Fruit fly (Drosophila melanogaster) whole organism, embryonic: ENCODE results near the gene Sf3b1.

Experiments used
- Bgb ChIP-seq: fragments of 200-800 bp; sonication (Bioruptor generic); IDR thresholded peaks from 2 replicates; pipeline ENCODE4 v1.3.6; 2022; ENCODE audit warnings: missing biosample characterization, missing genetic modification characterization; ENCODE audit not compliant: partially characterized antibody
- C15 ChIP-seq: fragments of 200-800 bp; sonication (Bioruptor generic); IDR thresholded peaks from 3 replicates; pipeline ENCODE4 v1.3.6; 2022; ENCODE audit warnings: missing biosample characterization, missing genetic modification characterization
- CG1024 ChIP-seq: fragments of 200-800 bp; sonication (Bioruptor generic); IDR thresholded peaks from 2 replicates; pipeline ENCODE4 v1.3.6; 2022; ENCODE audit warnings: missing biosample characterization, missing genetic modification characterization
- CG10267 ChIP-seq: fragments of 200-800 bp; sonication (Bioruptor generic); optimal IDR thresholded peaks from 2 replicates; lab custom pipeline; 2018; ENCODE audit warnings: missing biosample characterization, mild to moderate bottlenecking, missing genetic modification characterization, moderate library complexity
- CG10321 ChIP-seq: fragments of 200-800 bp; sonication (Bioruptor generic); IDR thresholded peaks from 2 replicates; pipeline ENCODE4 v1.3.6; 2022; ENCODE audit warnings: missing biosample characterization, missing genetic modification characterization
- CG10654 ChIP-seq: fragments of 200-800 bp; sonication (Bioruptor generic); optimal IDR thresholded peaks from 2 replicates; lab custom pipeline; 2016; ENCODE audit warnings: missing biosample characterization, missing genetic modification characterization
- CG11398 ChIP-seq: fragments of 200-800 bp; sonication (Bioruptor generic); optimal IDR thresholded peaks from 2 replicates; lab custom pipeline; 2016; ENCODE audit warnings: missing biosample characterization, missing genetic modification characterization
- CG12744 ChIP-seq: fragments of 200-800 bp; sonication (Bioruptor generic); optimal IDR thresholded peaks from 2 replicates; lab custom pipeline; 2016; ENCODE audit warnings: missing biosample characterization, missing genetic modification characterization
- CG17186 ChIP-seq: fragments of 200-800 bp; sonication (Bioruptor generic); optimal IDR thresholded peaks from 3 replicates; lab custom pipeline; 2017; ENCODE audit warnings: missing biosample characterization, missing genetic modification reagents, missing genetic modification characterization
- CG17328 ChIP-seq: fragments of 200-800 bp; sonication (Bioruptor generic); IDR thresholded peaks from 2 replicates; pipeline ENCODE4 v1.3.6; 2022; ENCODE audit warnings: missing biosample characterization, missing genetic modification characterization
- CG18599 ChIP-seq: fragments of 200-800 bp; sonication (Bioruptor generic); optimal IDR thresholded peaks from 3 replicates; lab custom pipeline; 2017; ENCODE audit warnings: missing biosample characterization, missing genetic modification characterization, mild to moderate bottlenecking, moderate library complexity, missing genetic modification reagents
- CG2120 ChIP-seq: fragments of 200-800 bp; sonication (Bioruptor generic); optimal IDR thresholded peaks from 3 replicates; lab custom pipeline; 2016; ENCODE audit warnings: missing biosample characterization, missing genetic modification characterization
- CG32772 ChIP-seq: fragments of 200-800 bp; sonication (Bioruptor generic); IDR thresholded peaks from 2 replicates; pipeline ENCODE4 v1.3.6; 2022; ENCODE audit warnings: missing biosample characterization, missing genetic modification characterization
- CG3847 ChIP-seq: fragments of 200-800 bp; sonication (Bioruptor generic); IDR thresholded peaks from 2 replicates; pipeline ENCODE4 v1.3.6; 2022; ENCODE audit warnings: missing biosample characterization, missing genetic modification characterization
- CG4424 ChIP-seq: fragments of 200-800 bp; sonication (Bioruptor generic); optimal IDR thresholded peaks from 3 replicates; lab custom pipeline; 2016; ENCODE audit warnings: missing biosample characterization, missing genetic modification characterization
- CG4730 ChIP-seq: fragments of 200-800 bp; sonication (Bioruptor generic); IDR thresholded peaks from 2 replicates; pipeline ENCODE4 v1.3.6; 2022; ENCODE audit warnings: missing biosample characterization, missing genetic modification characterization
- CG4820 ChIP-seq: fragments of 200-800 bp; sonication (Bioruptor generic); optimal IDR thresholded peaks from 3 replicates; lab custom pipeline; 2016; ENCODE audit warnings: missing biosample characterization, missing genetic modification characterization
- CG5245 ChIP-seq: fragments of 200-800 bp; sonication (Bioruptor generic); optimal IDR thresholded peaks from 3 replicates; lab custom pipeline; 2016; ENCODE audit warnings: missing biosample characterization, missing genetic modification characterization
- CG6854 ChIP-seq: fragments of 200-800 bp; sonication (Bioruptor generic); optimal IDR thresholded peaks from 3 replicates; lab custom pipeline; 2017; ENCODE audit warnings: missing biosample characterization, mild to moderate bottlenecking, missing genetic modification characterization
- CG7839 ChIP-seq: fragments of 200-800 bp; sonication (Bioruptor generic); optimal IDR thresholded peaks from 3 replicates; lab custom pipeline; 2018; ENCODE audit warnings: missing biosample characterization, mild to moderate bottlenecking, missing genetic modification characterization, moderate library complexity
- CG8089 ChIP-seq: fragments of 200-800 bp; sonication (Bioruptor generic); optimal IDR thresholded peaks from 3 replicates; lab custom pipeline; 2016; ENCODE audit warnings: missing biosample characterization, missing genetic modification characterization
- CG9215 ChIP-seq: fragments of 200-800 bp; sonication (Bioruptor generic); IDR thresholded peaks from 2 replicates; pipeline ENCODE4 v1.3.6; 2022; ENCODE audit warnings: missing biosample characterization, missing genetic modification characterization
- Deaf1 ChIP-seq: fragments of 200-800 bp; optimal IDR thresholded peaks from 3 replicates; lab custom pipeline; 2019; ENCODE audit warnings: missing biosample characterization, mild to moderate bottlenecking, missing genetic modification characterization, moderate library complexity
- Dref ChIP-seq: fragments of 200-800 bp; sonication (Bioruptor generic); IDR thresholded peaks from 2 replicates; pipeline ENCODE4 v1.3.6; 2022; ENCODE audit warnings: missing biosample characterization, missing genetic modification characterization
- Fer2 ChIP-seq: fragments of 200-800 bp; sonication (Bioruptor generic); optimal IDR thresholded peaks from 2 replicates; lab custom pipeline; 2018; ENCODE audit warnings: missing biosample characterization, mild to moderate bottlenecking, missing genetic modification characterization, moderate library complexity
- Hmr ChIP-seq: fragments of 200-800 bp; sonication (Bioruptor generic); optimal IDR thresholded peaks from 3 replicates; lab custom pipeline; 2017; ENCODE audit warnings: mild to moderate bottlenecking, missing biosample characterization, missing genetic modification reagents, missing genetic modification characterization
- NC2β ChIP-seq: fragments of 200-800 bp; sonication (Bioruptor generic); optimal IDR thresholded peaks from 2 replicates; lab custom pipeline; 2016; ENCODE audit warnings: missing biosample characterization, missing genetic modification characterization
- NfI ChIP-seq: fragments of 200-800 bp; sonication (Bioruptor generic); optimal IDR thresholded peaks from 3 replicates; lab custom pipeline; 2018; ENCODE audit warnings: missing biosample characterization, mild to moderate bottlenecking, missing genetic modification characterization, moderate library complexity
- Oaz ChIP-seq: fragments of 200-800 bp; sonication (Bioruptor generic); IDR thresholded peaks from 2 replicates; pipeline ENCODE4 v1.3.6; 2022; ENCODE audit warnings: missing biosample characterization, missing genetic modification characterization
- Pdp1 ChIP-seq, 2 experiments: fragments of 200-800 bp; sonication (Bioruptor generic); optimal IDR thresholded peaks; 3 replicates each; lab custom pipeline; 2016; ENCODE audit warnings: missing biosample characterization in 2 of 2, missing genetic modification characterization in 2 of 2, mild to moderate bottlenecking in 1 of 2, moderate library complexity in 1 of 2
- Poxn ChIP-seq: fragments of 200-800 bp; sonication (Bioruptor generic); IDR thresholded peaks from 2 replicates; pipeline ENCODE4 v1.3.6; 2022; ENCODE audit warnings: missing biosample characterization, missing genetic modification characterization
- Sox100B ChIP-seq: fragments of 200-800 bp; sonication (Bioruptor generic); optimal IDR thresholded peaks from 3 replicates; lab custom pipeline; 2018; ENCODE audit warnings: missing biosample characterization, mild to moderate bottlenecking, missing genetic modification characterization
- Spps ChIP-seq: fragments of 200-800 bp; sonication (Bioruptor generic); optimal IDR thresholded peaks from 2 replicates; lab custom pipeline; 2018; ENCODE audit warnings: missing biosample characterization, mild to moderate bottlenecking, missing genetic modification characterization
- Tbp ChIP-seq: fragments of >200 bp; optimal IDR thresholded peaks from 2 replicates; lab custom pipeline; 2018; ENCODE audit warnings: missing biosample characterization, missing genetic modification characterization
- amos ChIP-seq: fragments of 200-800 bp; sonication (Bioruptor generic); IDR thresholded peaks from 2 replicates; pipeline ENCODE4 v1.3.6; 2022; ENCODE audit warnings: missing biosample characterization, missing genetic modification characterization; ENCODE audit not compliant: partially characterized antibody
- az2 ChIP-seq: fragments of 200-800 bp; sonication (Bioruptor generic); optimal IDR thresholded peaks from 3 replicates; lab custom pipeline; 2016; ENCODE audit warnings: missing biosample characterization, missing genetic modification characterization
- bab2 ChIP-seq: fragments of 200-800 bp; sonication (Bioruptor generic); optimal IDR thresholded peaks from 2 replicates; lab custom pipeline; 2016; ENCODE audit warnings: missing biosample characterization, missing genetic modification characterization
- cas ChIP-seq: fragments of 200-800 bp; sonication (Bioruptor generic); IDR thresholded peaks from 2 replicates; pipeline ENCODE4 v1.3.6; 2022; ENCODE audit warnings: missing biosample characterization, missing genetic modification characterization
- croc ChIP-seq: fragments of 200-800 bp; sonication (Bioruptor generic); conservative IDR thresholded peaks from 3 replicates; pipeline ENCODE4 v1.3.6; 2022; ENCODE audit warnings: missing biosample characterization, missing genetic modification characterization
- cwo ChIP-seq: fragments of 200-800 bp; sonication (Bioruptor generic); optimal IDR thresholded peaks from 3 replicates; lab custom pipeline; 2017; ENCODE audit warnings: missing biosample characterization, missing genetic modification characterization, mild to moderate bottlenecking, moderate library complexity, missing genetic modification reagents
- en ChIP-seq: fragments of 200-800 bp; sonication (Bioruptor generic); optimal IDR thresholded peaks from 2 replicates; lab custom pipeline; 2016; ENCODE audit warnings: missing biosample characterization, missing genetic modification characterization
- fd3F ChIP-seq: fragments of 200-800 bp; sonication (Bioruptor generic); optimal IDR thresholded peaks from 2 replicates; lab custom pipeline; 2018; ENCODE audit warnings: missing biosample characterization, mild to moderate bottlenecking, missing genetic modification characterization, moderate library complexity
- h ChIP-seq: fragments of >200 bp; optimal IDR thresholded peaks from 2 replicates; lab custom pipeline; 2017
- maf-S ChIP-seq: fragments of 200-800 bp; sonication (Bioruptor generic); optimal IDR thresholded peaks from 2 replicates; lab custom pipeline; 2016; ENCODE audit warnings: missing biosample characterization, missing genetic modification characterization
- pita ChIP-seq: fragments of 200-800 bp; sonication (Bioruptor generic); optimal IDR thresholded peaks from 2 replicates; lab custom pipeline; 2017; ENCODE audit warnings: missing biosample characterization, mild to moderate bottlenecking, missing genetic modification characterization
- ro ChIP-seq: fragments of 200-800 bp; sonication (Bioruptor generic); IDR thresholded peaks from 2 replicates; pipeline ENCODE4 v1.3.6; 2022; ENCODE audit warnings: missing biosample characterization, missing genetic modification characterization
- sd ChIP-seq: fragments of 200-800 bp; sonication (Bioruptor generic); optimal IDR thresholded peaks from 3 replicates; lab custom pipeline; 2018; ENCODE audit warnings: missing biosample characterization, mild to moderate bottlenecking, missing genetic modification characterization, moderate library complexity
- sim ChIP-seq: fragments of 200-800 bp; sonication (Bioruptor generic); IDR thresholded peaks from 2 replicates; pipeline ENCODE4 v1.3.6; 2022; ENCODE audit warnings: missing biosample characterization, missing genetic modification characterization
- so ChIP-seq: fragments of 200-800 bp; sonication (Bioruptor generic); IDR thresholded peaks from 3 replicates; pipeline ENCODE4 v1.3.6; 2022; ENCODE audit warnings: missing biosample characterization, missing genetic modification characterization
- tap ChIP-seq: fragments of 200-800 bp; optimal IDR thresholded peaks from 3 replicates; lab custom pipeline; 2019; ENCODE audit warnings: missing biosample characterization, mild to moderate bottlenecking, missing genetic modification characterization, moderate library complexity
- tup ChIP-seq: fragments of 200-800 bp; sonication (Bioruptor generic); optimal IDR thresholded peaks from 2 replicates; lab custom pipeline; 2016; ENCODE audit warnings: missing biosample characterization, mild to moderate bottlenecking, missing genetic modification characterization, moderate library complexity

The Sf3b1 gene

DNA sequence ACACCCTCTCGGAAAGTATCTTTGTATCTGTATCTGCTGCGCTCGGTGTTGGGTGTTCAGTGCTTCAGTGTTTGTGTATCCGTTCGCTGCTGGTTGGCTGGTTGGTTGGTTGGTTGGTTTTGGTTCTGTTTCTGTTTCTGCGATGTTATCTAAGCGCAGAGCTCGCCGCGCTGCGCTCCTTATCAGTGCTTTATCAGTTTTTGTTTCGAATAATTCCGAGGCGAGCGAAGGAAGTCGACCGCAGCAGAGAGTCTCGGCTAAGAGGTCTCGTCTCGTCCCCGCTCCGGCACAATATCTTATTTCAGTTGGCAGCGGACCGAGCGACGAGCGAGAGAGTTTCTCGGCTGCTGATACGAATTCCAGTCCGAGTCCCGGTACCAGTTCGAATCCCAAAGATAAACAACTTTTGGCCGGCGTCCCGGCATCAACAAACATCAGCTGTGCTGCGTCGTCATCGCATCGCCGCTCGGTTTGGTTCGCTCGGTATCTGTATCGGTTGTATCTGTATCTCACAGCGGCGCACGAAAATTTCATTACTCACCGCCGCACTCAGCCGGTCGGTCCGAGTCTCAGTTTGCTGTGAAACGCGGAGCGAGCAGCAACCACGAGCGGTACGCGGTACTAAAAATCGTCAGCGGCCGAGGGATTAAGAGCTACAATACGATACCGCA, 44.8 kb upstream of the Sf3b1 start (continued):
- TF ChIP-seq cwo (GFP tag; lab: Kevin White, UChicago), result peak; percentile 49
- peak; percentile 59; the same call in 1 of the 2 replicates for TF ChIP-seq amos (GFP tag; lab: Robert Waterston, UW)
- TF ChIP-seq CG4820, result no peak
- TF ChIP-seq az2, result no peak
- TF ChIP-seq CG11398, result peak; percentile 44
- no peak for TF ChIP-seq CG32772 (GFP tag; lab: Robert Waterston, UW)
- TF ChIP-seq Sox100B (GFP tag; lab: Kevin White, UChicago), result no peak
- TF ChIP-seq NC2β (GFP tag; lab: Kevin White, UChicago), result no peak
- peak; percentile 42 for TF ChIP-seq CG7839 (tag; lab: Kevin White, UChicago)
- no peak for TF ChIP-seq fd3F (GFP tag; lab: Kevin White, UChicago)
- TF ChIP-seq Deaf1, result peak; percentile 99
- TF ChIP-seq Spps (tag; lab: Kevin White, UChicago), result no peak
- peak; percentile 8 for TF ChIP-seq CG12744
- TF ChIP-seq CG17328, result peak; percentile 41
- peak; percentile 0 for TF ChIP-seq bab2 (GFP tag; lab: Kevin White, UChicago)
- TF ChIP-seq en (GFP tag; lab: Kevin White, UChicago), result no peak
- no peak for TF ChIP-seq CG2120 (GFP tag; lab: Kevin White, UChicago)
- 0 out of 2 replicates have a peak, but pooled peaks have one; percentile 20 for TF ChIP-seq CG3847 (GFP tag; lab: Robert Waterston, UW)
- TF ChIP-seq CG8089 (GFP tag; lab: Kevin White, UChicago), result no peak
- no peak for TF ChIP-seq sim (GFP tag; lab: Robert Waterston, UW)
- TF ChIP-seq CG18599 (GFP tag; lab: Kevin White, UChicago), result peak; percentile 61
- TF ChIP-seq CG10321 (GFP tag; lab: Robert Waterston, UW), result no peak
- TF ChIP-seq NfI (GFP tag; lab: Kevin White, UChicago), result peak; percentile 22
- TF ChIP-seq maf-S (GFP tag; lab: Kevin White, UChicago), result peak; percentile 9
- TF ChIP-seq h (lab: Kevin White, UChicago), result no peak
- TF ChIP-seq Poxn (GFP tag; lab: Robert Waterston, UW), result no peak
- TF ChIP-seq Tbp (GFP tag; lab: Kevin White, UChicago), result no peak
- TF ChIP-seq CG17186 (GFP tag; lab: Kevin White, UChicago), result no peak
- peak; percentile 1 for TF ChIP-seq tap (tag; lab: Kevin White, UChicago)
- peak; percentile 88; the same call in 2 of the 3 replicates for TF ChIP-seq so (GFP tag; lab: Robert Waterston, UW)
- TF ChIP-seq CG1024 (GFP tag; lab: Robert Waterston, UW), result peak; percentile 28; the same call in 1 of the 2 replicates
- TF ChIP-seq Hmr (GFP tag; lab: Kevin White, UChicago), result peak; percentile 56
- TF ChIP-seq CG4730 (GFP tag; lab: Robert Waterston, UW), result no peak
- TF ChIP-seq CG5245 (GFP tag; lab: Kevin White, UChicago), result no peak
- no peak for TF ChIP-seq Fer2
- TF ChIP-seq Pdp1 (GFP tag; optimal IDR thresholded peaks at IDR 0.05; lab: Kevin White, UChicago), result peak in 1 of 2 experiments; percentile 59
- TF ChIP-seq pita (GFP tag; lab: Kevin White, UChicago), result no peak
- no peak for TF ChIP-seq Dref (GFP tag; lab: Robert Waterston, UW)
- TF ChIP-seq ro (GFP tag; lab: Robert Waterston, UW), result no peak
- peak; percentile 64 for TF ChIP-seq Bgb (GFP tag; lab: Robert Waterston, UW)
- no peak for TF ChIP-seq cas
- no peak for TF ChIP-seq tup (GFP tag; lab: Kevin White, UChicago)
- no peak for TF ChIP-seq CG10267 (tag; lab: Kevin White, UChicago)
- TF ChIP-seq sd (tag; lab: Kevin White, UChicago), result peak; percentile 83
- no peak for TF ChIP-seq Oaz (GFP tag; lab: Robert Waterston, UW)
- TF ChIP-seq croc (GFP tag; lab: Robert Waterston, UW), result no peak
- TF ChIP-seq C15 (GFP tag; lab: Robert Waterston, UW), result no peak
- peak; percentile 38 for TF ChIP-seq CG6854 (GFP tag; lab: Kevin White, UChicago)
- peak; percentile 29 for TF ChIP-seq CG4424
- TF ChIP-seq CG9215 (GFP tag; lab: Robert Waterston, UW), result no peak
- no peak for TF ChIP-seq CG10654 (GFP tag; lab: Kevin White, UChicago)
